Fruit fly (Drosophila melanogaster): ENCODE measurements around the gene CG45263.

Gene CG45263

dm6 chr3R:8317709-8318335 is 159.6 kb downstream of the CG45263 start (continued):
- peak; percentile 46 for TF ChIP-seq CG6813 (GFP tag; optimal IDR thresholded peaks at IDR 0.05)
- TF ChIP-seq Opbp (GFP tag; IDR thresholded peaks at IDR 0.05; ENCODE audit: partially characterized antibody) = 0 out of 3 replicates have a peak, but pooled peaks have one; percentile 25
- TF ChIP-seq Pdp1 (GFP tag; optimal IDR thresholded peaks at IDR 0.05) = peak in 1 of 2 experiments; percentile 69
- TF ChIP-seq wor (GFP tag; IDR thresholded peaks at IDR 0.05) = no peak
- no peak for TF ChIP-seq E2f2 (GFP tag; IDR thresholded peaks at IDR 0.05)
- peak in 1 of 2 experiments; percentile 60 for TF ChIP-seq Trl (optimal IDR thresholded peaks at IDR 0.05)
- TF ChIP-seq Trl (GFP tag; optimal IDR thresholded peaks at IDR 0.05) = no peak
- no peak for TF ChIP-seq E2f1 (GFP tag; IDR thresholded peaks at IDR 0.05)
- TF ChIP-seq row (GFP tag; IDR thresholded peaks at IDR 0.05) = peak; percentile 47; the same call in 1 of the 3 replicates
- no peak for TF ChIP-seq Sox102F (GFP tag; optimal IDR thresholded peaks at IDR 0.05)
- no peak for TF ChIP-seq CG6689 (GFP tag; IDR thresholded peaks at IDR 0.05)
- TF ChIP-seq CG4820 (GFP tag; optimal IDR thresholded peaks at IDR 0.05) = no peak
- no peak for TF ChIP-seq CG17612 (GFP tag; IDR thresholded peaks at IDR 0.05)
- peak; percentile 56 for TF ChIP-seq Fer3 (tag; optimal IDR thresholded peaks at IDR 0.05)
- no peak for TF ChIP-seq CG7271 (tag; optimal IDR thresholded peaks at IDR 0.05)
- no peak for TF ChIP-seq Kr (GFP tag; optimal IDR thresholded peaks at IDR 0.05)
- TF ChIP-seq CG31365 (tag; optimal IDR thresholded peaks at IDR 0.05) = peak; percentile 6
- peak; percentile 48; the same call in 1 of the 2 replicates for TF ChIP-seq CG32532 (GFP tag; IDR thresholded peaks at IDR 0.05)
- peak; percentile 13 for TF ChIP-seq CG15011 (GFP tag; optimal IDR thresholded peaks at IDR 0.05)
- peak; percentile 33 for TF ChIP-seq Dek (tag; optimal IDR thresholded peaks at IDR 0.05)
- no peak for TF ChIP-seq CG14050 (GFP tag; IDR thresholded peaks at IDR 0.05)
- no peak for TF ChIP-seq hkb (optimal IDR thresholded peaks at IDR 0.05)
- peak; percentile 15; the same call in 1 of the 2 replicates for TF ChIP-seq hkb (GFP tag; IDR thresholded peaks at IDR 0.05)
- TF ChIP-seq CG4360 (GFP tag; IDR thresholded peaks at IDR 0.05) = no peak
- peak; percentile 26 for TF ChIP-seq Asciz (GFP tag; optimal IDR thresholded peaks at IDR 0.05)
- TF ChIP-seq CG6654 (GFP tag; optimal IDR thresholded peaks at IDR 0.05) = no peak
- TF ChIP-seq Drgx (GFP tag; IDR thresholded peaks at IDR 0.05) = peak; percentile 48
- no peak for TF ChIP-seq peb (GFP tag; IDR thresholded peaks at IDR 0.05)
- TF ChIP-seq MTF-1 (GFP tag; optimal IDR thresholded peaks at IDR 0.05; ENCODE audit: borderline replicate concordance) = no peak
- no peak for TF ChIP-seq CG11456 (GFP tag; IDR thresholded peaks at IDR 0.05)
- TF ChIP-seq CG12219 (GFP tag; optimal IDR thresholded peaks at IDR 0.05) = peak; percentile 14
- TF ChIP-seq CG8924 (tag; optimal IDR thresholded peaks at IDR 0.05) = peak; percentile 25
- peak; percentile 51; the same call in 1 of the 2 replicates for TF ChIP-seq Rfx (GFP tag; IDR thresholded peaks at IDR 0.05)
- peak; percentile 18 for TF ChIP-seq CG10209 (GFP tag; optimal IDR thresholded peaks at IDR 0.05)
- TF ChIP-seq cato (GFP tag; optimal IDR thresholded peaks at IDR 0.05; ENCODE audit: borderline replicate concordance) = no peak
- TF ChIP-seq Sox100B (GFP tag; optimal IDR thresholded peaks at IDR 0.05) = no peak
- no peak for TF ChIP-seq scrt (GFP tag; optimal IDR thresholded peaks at IDR 0.05)
- peak; percentile 1 for TF ChIP-seq Hand (GFP tag; optimal IDR thresholded peaks at IDR 0.05)
- peak; percentile 35 for TF ChIP-seq Meics (GFP tag; optimal IDR thresholded peaks at IDR 0.05)
- no peak for TF ChIP-seq cg (GFP tag; optimal IDR thresholded peaks at IDR 0.05)
- peak; percentile 72 for TF ChIP-seq sens (GFP tag)
- peak; percentile 41 for TF ChIP-seq sd (tag; optimal IDR thresholded peaks at IDR 0.05)
- no peak for TF ChIP-seq h (optimal IDR thresholded peaks at IDR 0.05)
- no peak for TF ChIP-seq CG1603 (tag; optimal IDR thresholded peaks at IDR 0.05)

Data from whole organism, embryonic.